Worm (Caenorhabditis elegans) whole organism, L4 larva: ENCODE data around the gene T13F2.4.

ENCODE experiments used
- F10B5.3 ChIP-seq: sonication (generic microtip); optimal IDR thresholded peaks from 2 replicates; lab custom pipeline; 2016; ENCODE audit warnings: mild to moderate bottlenecking, missing genetic modification characterization, missing compliant biosample characterization
- aly-2 ChIP-seq: sonication (generic microtip); optimal IDR thresholded peaks from 2 replicates; lab custom pipeline; 2018; ENCODE audit warnings: missing biosample characterization, missing genetic modification characterization
- daf-8 ChIP-seq: fragments of 200-800 bp; sonication (Bioruptor generic); IDR thresholded peaks from 2 replicates; pipeline ENCODE4 v1.3.6; 2022; ENCODE audit warnings: missing genetic modification characterization, missing compliant biosample characterization
- egl-27 ChIP-seq: sonication (generic microtip); optimal IDR thresholded peaks from 3 replicates; lab custom pipeline; 2017; ENCODE audit warnings: missing biosample characterization, missing genetic modification reagents, missing genetic modification characterization
- nhr-11 ChIP-seq: fragments of 150-350 bp; optimal IDR thresholded peaks from 2 replicates; lab custom pipeline; 2014; ENCODE audit warnings: missing biosample characterization, missing genetic modification characterization
- nhr-237 ChIP-seq: sonication (generic microtip); optimal IDR thresholded peaks from 2 replicates; lab custom pipeline; 2017; ENCODE audit warnings: missing biosample characterization, missing genetic modification characterization
- snpc-4 ChIP-seq: fragments of 150-350 bp; optimal IDR thresholded peaks from 2 replicates; lab custom pipeline; 2014; ENCODE audit warnings: missing biosample characterization, missing genetic modification characterization
- unc-62 ChIP-seq, 3 experiments: fragments of 150-350 bp in 1 of 3; sonication (generic microtip); optimal IDR thresholded peaks in 2 of 3; peaks in 1 of 3; 1 replicate in 1 of 3; 2 replicates in 2 of 3; lab custom pipeline; 2014 to 2017; ENCODE audit warnings: missing biosample characterization in 3 of 3, missing genetic modification characterization in 3 of 3, missing genetic modification reagents in 3 of 3, missing genotype in 1 of 3

DNA sequence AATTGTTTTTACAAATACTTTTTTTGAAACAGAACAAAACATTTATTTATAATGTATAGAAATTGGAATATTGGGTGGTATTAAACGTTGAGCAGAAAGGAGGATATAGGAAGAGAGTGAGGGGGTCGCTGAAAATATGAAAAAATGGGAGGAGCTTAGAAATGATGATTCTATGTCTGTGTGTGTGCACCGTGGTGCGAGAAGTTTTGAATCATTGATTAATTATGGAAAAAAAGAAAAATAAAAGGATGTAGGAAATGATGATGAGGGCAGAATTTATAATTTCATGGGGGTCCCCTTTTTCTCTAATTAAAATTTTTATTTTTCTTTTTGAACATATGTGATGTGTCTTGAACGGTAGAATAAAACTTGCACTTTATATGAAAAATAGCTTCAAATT, 4.9 kb upstream of the T13F2.4 start, which contains the start of gene sre-4:
- TF ChIP-seq F10B5.3 (tag; lab: Kevin White, UChicago): no peak
- no peak for TF ChIP-seq nhr-237 (tag; lab: Kevin White, UChicago)
- no peak for TF ChIP-seq nhr-11 (tag; lab: Kevin White, UChicago)
- no peak for TF ChIP-seq snpc-4 (tag; lab: Kevin White, UChicago)
- no peak for TF ChIP-seq egl-27 (tag; lab: Kevin White, UChicago)
- no peak for TF ChIP-seq daf-8
- no peak for TF ChIP-seq aly-2 (tag; lab: Kevin White, UChicago)
- TF ChIP-seq unc-62 (GFP tag; optimal IDR thresholded peaks at IDR 0.05 in 1 of 2; lab: Kevin White, UChicago): no peak
- no peak for TF ChIP-seq unc-62 (tag; optimal IDR thresholded peaks at IDR 0.05; lab: Kevin White, UChicago)
